Fruit fly (Drosophila melanogaster): Measurements from ENCODE around the gene CG13014.

The CG13014 gene

dm6 chrX:16593418-16593817, 5.7 kb downstream of the CG13014 start, which contains the start of the genes SMC3 and Ubc7 (continued):
- TF ChIP-seq p53 (GFP tag; optimal IDR thresholded peaks at IDR 0.05) (no peak), toy (GFP tag; IDR thresholded peaks at IDR 0.05) (no peak), CG3995 (GFP tag; optimal IDR thresholded peaks at IDR 0.05) (peak; percentile 65), CG4360 (GFP tag; IDR thresholded peaks at IDR 0.05) (peak; percentile 70), CoRest (tag; optimal IDR thresholded peaks at IDR 0.05) (peak; percentile 11), CG14710 (tag; optimal IDR thresholded peaks at IDR 0.05) (peak; percentile 79), disco-r (GFP tag; optimal IDR thresholded peaks at IDR 0.05) (no peak), CG8359 (GFP tag; optimal IDR thresholded peaks at IDR 0.05; ENCODE audit: borderline replicate concordance) (no peak), CG1832 (GFP tag; optimal IDR thresholded peaks at IDR 0.05) (no peak), CG13123 (GFP tag; optimal IDR thresholded peaks at IDR 0.05) (no peak), CG42726 (GFP tag; IDR thresholded peaks at IDR 0.05; ENCODE audit: partially characterized antibody) (peak; percentile 68; the same call in 1 of the 2 replicates), tap (tag; optimal IDR thresholded peaks at IDR 0.05) (no peak), al (GFP tag; IDR thresholded peaks at IDR 0.05) (no peak), Scr (GFP tag; IDR thresholded peaks at IDR 0.05; ENCODE audit: partially characterized antibody) (peak; percentile 94), tna (GFP tag; IDR thresholded peaks at IDR 0.05; ENCODE audit: partially characterized antibody) (peak; percentile 91), zfh1 (GFP tag; IDR thresholded peaks at IDR 0.05) (no peak), Hr3 (GFP tag; optimal IDR thresholded peaks at IDR 0.05) (no peak), ssp (GFP tag; IDR thresholded peaks at IDR 0.05) (no peak), NC2β (GFP tag; optimal IDR thresholded peaks at IDR 0.05) (no peak), CG2875 (GFP tag; optimal IDR thresholded peaks at IDR 0.05) (no peak), sc (optimal IDR thresholded peaks at IDR 0.05) (no peak), sc (GFP tag; optimal IDR thresholded peaks at IDR 0.05) (no peak), sob (GFP tag; IDR thresholded peaks at IDR 0.05) (no peak), pb (GFP tag; optimal IDR thresholded peaks at IDR 0.05) (no peak), CG9797 (GFP tag; optimal IDR thresholded peaks at IDR 0.05) (no peak), exex (tag; optimal IDR thresholded peaks at IDR 0.05) (no peak), Sin3A (optimal IDR thresholded peaks at IDR 0.05) (no peak), inv (GFP tag; IDR thresholded peaks at IDR 0.05; ENCODE audit: partially characterized antibody) (peak; percentile 88), CG18262 (tag; optimal IDR thresholded peaks at IDR 0.05) (peak; percentile 24), jigr1 (GFP tag; IDR thresholded peaks at IDR 0.05) (no peak), CG30020 (tag; optimal IDR thresholded peaks at IDR 0.05) (peak; percentile 49), CG8478 (optimal IDR thresholded peaks at IDR 0.05) (no peak), Doc2 (GFP tag; IDR thresholded peaks at IDR 0.05) (no peak), Atf6 (GFP tag; IDR thresholded peaks at IDR 0.05) (no peak), YL-1 (GFP tag; optimal IDR thresholded peaks at IDR 0.05) (peak; percentile 56), CG6689 (GFP tag; IDR thresholded peaks at IDR 0.05) (no peak), CG12659 (GFP tag; optimal IDR thresholded peaks at IDR 0.05) (peak; percentile 44), Ets65A (GFP tag) (no peak), CG14860 (GFP tag; IDR thresholded peaks at IDR 0.05; ENCODE audit: partially characterized antibody) (peak; percentile 98), CTCF (GFP tag; optimal IDR thresholded peaks at IDR 0.05) (no peak), CG2199 (GFP tag; IDR thresholded peaks at IDR 0.05) (no peak), Opbp (GFP tag; IDR thresholded peaks at IDR 0.05; ENCODE audit: partially characterized antibody) (peak; percentile 69; the same call in 1 of the 3 replicates), CG9437 (GFP tag; optimal IDR thresholded peaks at IDR 0.05) (peak; percentile 14), Blimp-1 (GFP tag; optimal IDR thresholded peaks at IDR 0.05) (no peak), nau (GFP tag; optimal IDR thresholded peaks at IDR 0.05) (no peak), sim (GFP tag; IDR thresholded peaks at IDR 0.05) (no peak), hb (GFP tag; IDR thresholded peaks at IDR 0.05; ENCODE audit: partially characterized antibody) (peak; percentile 95), CG10462 (GFP tag; optimal IDR thresholded peaks at IDR 0.05) (no peak), insv (GFP tag; optimal IDR thresholded peaks at IDR 0.05) (no peak), CG12219 (GFP tag; optimal IDR thresholded peaks at IDR 0.05) (no peak), CG6254 (GFP tag; optimal IDR thresholded peaks at IDR 0.05) (no peak), Dbx (GFP tag; IDR thresholded peaks at IDR 0.05) (no peak), CG10321 (GFP tag; IDR thresholded peaks at IDR 0.05) (no peak)

Measured in whole organism, embryonic.